Worm (Caenorhabditis elegans) whole organism, midembryonic: ENCODE results near the gene smu-2.

Experiments used
- T22C8.4 ChIP-seq: fragments of 200-800 bp; sonication (Bioruptor generic); IDR thresholded peaks from 2 replicates; pipeline ENCODE4 v1.3.6; 2022; ENCODE audit warnings: missing genetic modification characterization, missing compliant biosample characterization
- cog-1 ChIP-seq: sonication (generic microtip); optimal IDR thresholded peaks from 2 replicates; lab custom pipeline; 2016; ENCODE audit warnings: missing genetic modification characterization, missing compliant biosample characterization
- flt-1 ChIP-seq: fragments of 200-800 bp; sonication (Bioruptor generic); IDR thresholded peaks from 2 replicates; pipeline ENCODE4 v1.3.6; 2022; ENCODE audit warnings: missing genetic modification characterization, missing compliant biosample characterization
- klf-2 ChIP-seq: fragments of 200-800 bp; sonication (Bioruptor generic); conservative IDR thresholded peaks from 2 replicates; pipeline ENCODE4 v1.3.6; 2022; ENCODE audit warnings: missing genetic modification reagents, missing genetic modification characterization, missing compliant biosample characterization
- med-1 ChIP-seq: sonication (generic microtip); optimal IDR thresholded peaks from 2 replicates; lab custom pipeline; 2017; ENCODE audit warnings: missing genetic modification characterization, mild to moderate bottlenecking, missing compliant biosample characterization, antibody characterized with exemption, missing genetic modification reagents; ENCODE audit not compliant: insufficient read depth
- ref-1 ChIP-seq: fragments of 200-800 bp; sonication (Bioruptor generic); conservative IDR thresholded peaks from 2 replicates; pipeline ENCODE4 v1.3.6; 2022; ENCODE audit warnings: missing genetic modification reagents, missing genetic modification characterization, missing compliant biosample characterization
- tab-1 ChIP-seq: fragments of 200-800 bp; sonication (Bioruptor generic); IDR thresholded peaks from 2 replicates; pipeline ENCODE4 v1.3.6; 2022; ENCODE audit warnings: missing genetic modification characterization, missing compliant biosample characterization
- ztf-23 ChIP-seq: fragments of 200-800 bp; sonication (Bioruptor generic); IDR thresholded peaks from 2 replicates; pipeline ENCODE4 v1.3.6; 2022; ENCODE audit warnings: missing genetic modification reagents, missing genetic modification characterization, missing compliant biosample characterization
- ztf-29 ChIP-seq: fragments of 200-800 bp; sonication (Bioruptor generic); IDR thresholded peaks from 2 replicates; pipeline ENCODE4 v1.3.6; 2022; ENCODE audit warnings: missing genetic modification reagents, missing genetic modification characterization, missing compliant biosample characterization

DNA sequence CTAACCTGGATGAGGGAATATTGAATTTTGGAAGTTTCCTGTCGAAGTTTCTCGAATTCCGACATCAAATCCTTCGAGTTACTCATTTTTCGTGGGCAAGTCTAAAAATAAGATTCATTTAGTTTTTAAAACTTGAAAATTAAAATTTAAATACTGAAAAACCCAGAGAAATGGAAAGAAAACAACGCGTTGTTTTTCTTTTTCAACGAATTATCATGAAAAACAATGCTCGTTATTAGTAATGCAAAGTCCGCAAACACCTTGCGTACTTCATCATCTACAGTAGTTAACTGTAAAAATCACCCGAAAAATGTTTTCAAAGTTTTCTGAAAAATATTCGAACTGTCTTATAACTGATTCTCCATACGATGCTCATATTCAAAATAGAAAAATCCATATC lies 37.9 kb upstream of the smu-2 start, which contains the start of gene C16C8.4:
- no peak for TF ChIP-seq cog-1
- no peak for TF ChIP-seq ztf-29 (GFP tag; lab: Robert Waterston, UW)
- no peak for TF ChIP-seq ref-1 (GFP tag; lab: Robert Waterston, UW)
- no peak for TF ChIP-seq ztf-23 (GFP tag; lab: Robert Waterston, UW)
- no peak for TF ChIP-seq klf-2 (GFP tag; lab: Robert Waterston, UW)
- TF ChIP-seq T22C8.4 (GFP tag; lab: Robert Waterston, UW): no peak
- no peak for TF ChIP-seq flt-1 (GFP tag; lab: Robert Waterston, UW)
- no peak for TF ChIP-seq tab-1 (GFP tag; lab: Robert Waterston, UW)
- TF ChIP-seq med-1 (GFP tag; lab: Kevin White, UChicago): no peak
